Worm (Caenorhabditis elegans) whole organism, L4/young adult: Measurements from ENCODE around the gene gst-18.
"Not testable (repeated sequence)": the region's sequence is repeated elsewhere in the genome, so short reads cannot be mapped to it uniquely, and the experiment has no call there.

Experiments used
- W03F9.2 ChIP-seq: fragments of 150-350 bp; optimal IDR thresholded peaks from 2 replicates; lab custom pipeline; 2014; ENCODE audit warnings: missing biosample characterization, missing genetic modification characterization
- dao-5 ChIP-seq: sonication (generic microtip); optimal IDR thresholded peaks from 2 replicates; lab custom pipeline; 2016; ENCODE audit warnings: missing genotype, missing genetic modification characterization, moderate library complexity, missing compliant biosample characterization
- him-1 ChIP-seq: sonication (generic microtip); optimal IDR thresholded peaks from 2 replicates; lab custom pipeline; 2016; ENCODE audit warnings: missing genotype, missing genetic modification reagents, missing genetic modification characterization, missing compliant biosample characterization

gst-18 gene

ce11 chrII:13630690-13631089 is at the start of gene gst-18, which contains the start of gene gst-17:
gst-18 (minus strand) TSS chrII:13630887.
gst-17 (minus strand) TSS chrII:13630790.
- no peak for TF ChIP-seq him-1 (tag; lab: Kevin White, UChicago)
- no peak for TF ChIP-seq dao-5 (tag; lab: Kevin White, UChicago)
- TF ChIP-seq W03F9.2 (tag; lab: Kevin White, UChicago): no peak

- TF ChIP-seq dao-5 (tag; lab: Kevin White, UChicago) (no peak), W03F9.2 (tag; lab: Kevin White, UChicago) (no peak), him-1 (tag; lab: Kevin White, UChicago) (no peak)
Observed at ce11 chrII:13679775-13680320, 49.2 kb upstream of the gst-18 start.

ce11 chrII:13678555-13679119 is 48.0 kb upstream of the gst-18 start:
- TF ChIP-seq dao-5 (tag; lab: Kevin White, UChicago): no peak
- TF ChIP-seq him-1 (tag; lab: Kevin White, UChicago): no peak
- no peak for TF ChIP-seq W03F9.2 (tag; lab: Kevin White, UChicago)

ce11 chrII:13677927-13678326 is 47.2 kb upstream of the gst-18 start:
- TF ChIP-seq dao-5 (tag; lab: Kevin White, UChicago) (no peak), him-1 (tag; lab: Kevin White, UChicago) (no peak), W03F9.2 (tag; lab: Kevin White, UChicago) (no peak)

- no peak for TF ChIP-seq dao-5 (tag; lab: Kevin White, UChicago)
- TF ChIP-seq W03F9.2 (tag; lab: Kevin White, UChicago): no peak
- no peak for TF ChIP-seq him-1 (tag; lab: Kevin White, UChicago)
Observed at ce11 chrII:13675212-13675611, 44.5 kb upstream of the gst-18 start.

ce11 chrII:13673605-13674193 is 43.0 kb upstream of the gst-18 start:
- TF ChIP-seq W03F9.2 (tag; lab: Kevin White, UChicago): no peak
- no peak for TF ChIP-seq dao-5 (tag; lab: Kevin White, UChicago)
- TF ChIP-seq him-1 (tag; lab: Kevin White, UChicago): no peak

- TF ChIP-seq dao-5 (tag; lab: Kevin White, UChicago): no peak
- no peak for TF ChIP-seq him-1 (tag; lab: Kevin White, UChicago)
- no peak for TF ChIP-seq W03F9.2 (tag; lab: Kevin White, UChicago)
Observed at ce11 chrII:13672057-13672456, 41.4 kb upstream of the gst-18 start.

- no peak for TF ChIP-seq W03F9.2 (tag; lab: Kevin White, UChicago)
- TF ChIP-seq him-1 (tag; lab: Kevin White, UChicago): no peak
Observed at ce11 chrII:13670707-13671295, 40.1 kb upstream of the gst-18 start.

- TF ChIP-seq him-1 (tag; lab: Kevin White, UChicago) (no peak), dao-5 (tag; lab: Kevin White, UChicago) (no peak), W03F9.2 (tag; lab: Kevin White, UChicago) (no peak)
Observed at ce11 chrII:13668844-13669441, 38.3 kb upstream of the gst-18 start, which contains the start of gene C31C9.7. C31C9.7 (plus strand) TSS chrII:13669104.

ce11 chrII:13664993-13665680 is 34.5 kb upstream of the gst-18 start:
- TF ChIP-seq W03F9.2 (tag; lab: Kevin White, UChicago) (no peak), him-1 (tag; lab: Kevin White, UChicago) (no peak), dao-5 (tag; lab: Kevin White, UChicago) (no peak)

- no peak for TF ChIP-seq dao-5 (tag; lab: Kevin White, UChicago)
- TF ChIP-seq him-1 (tag; lab: Kevin White, UChicago): no peak
- TF ChIP-seq W03F9.2 (tag; lab: Kevin White, UChicago): no peak
Observed at ce11 chrII:13664416-13664815, 33.7 kb upstream of the gst-18 start.

ce11 chrII:13661990-13662389 is 31.3 kb upstream of the gst-18 start, which contains the start of gene C31C9.6:
C31C9.6 (minus strand) TSS chrII:13662090.
- not testable (repeated sequence) for TF ChIP-seq him-1, W03F9.2, dao-5 (tag; lab: Kevin White, UChicago)
